Worm (Caenorhabditis elegans): ENCODE results near the gene F59C12.3.

F59C12.3 gene

ce11 chrX:16590230-16590629, 19.1 kb downstream of the F59C12.3 start (continued):
- TF ChIP-seq ces-1 (GFP tag; optimal IDR thresholded peaks at IDR 0.05) = no peak
- peak; percentile 20 for TF ChIP-seq lin-13 (GFP tag; optimal IDR thresholded peaks at IDR 0.05)
- TF ChIP-seq snpc-4 (tag; optimal IDR thresholded peaks at IDR 0.05) = no peak
- TF ChIP-seq nhr-28 (tag; optimal IDR thresholded peaks at IDR 0.05) = no peak
- no peak for TF ChIP-seq Y48G9A.11 (GFP tag; IDR thresholded peaks at IDR 0.05)
- peak; percentile 69; the same call in 1 of the 2 replicates for TF ChIP-seq tra-1 (GFP tag; IDR thresholded peaks at IDR 0.05)
- no peak for TF ChIP-seq lin-39 (tag; optimal IDR thresholded peaks at IDR 0.05)
- TF ChIP-seq nhr-25 (tag; optimal IDR thresholded peaks at IDR 0.05; ENCODE audit: borderline replicate concordance, insufficient read depth) = no peak
- TF ChIP-seq T26A8.4 (GFP tag; IDR thresholded peaks at IDR 0.05) = no peak
- no peak for TF ChIP-seq cey-2 (tag; optimal IDR thresholded peaks at IDR 0.05; ENCODE audit: borderline replicate concordance, insufficient read depth)
- no peak for TF ChIP-seq mxl-3 (GFP tag; optimal IDR thresholded peaks at IDR 0.05)
- no peak for TF ChIP-seq lin-15B (tag; optimal IDR thresholded peaks at IDR 0.05)
- TF ChIP-seq zag-1 (tag; optimal IDR thresholded peaks at IDR 0.05) = no peak
- TF ChIP-seq nhr-11 (tag; optimal IDR thresholded peaks at IDR 0.05) = no peak
- TF ChIP-seq ceh-20 (GFP tag; IDR thresholded peaks at IDR 0.05) = 0 out of 2 replicates have a peak, but pooled peaks have one; percentile 16
- no peak for TF ChIP-seq daf-8 (GFP tag; IDR thresholded peaks at IDR 0.05)
- no peak for TF ChIP-seq ZK546.5 (tag; optimal IDR thresholded peaks at IDR 0.05)
- TF ChIP-seq nhr-41 (GFP tag; IDR thresholded peaks at IDR 0.05) = no peak
- TF ChIP-seq Y105C5A.15 (GFP tag; IDR thresholded peaks at IDR 0.05) = no peak
- no peak for TF ChIP-seq unc-39 (tag; optimal IDR thresholded peaks at IDR 0.05)
- TF ChIP-seq daf-12 (tag; optimal IDR thresholded peaks at IDR 0.05) = no peak
- no peak for TF ChIP-seq zfp-2 (tag; optimal IDR thresholded peaks at IDR 0.05)
- no peak for TF ChIP-seq spr-3 (GFP tag; optimal IDR thresholded peaks at IDR 0.05)
- TF ChIP-seq F26F4.8 (GFP tag; conservative IDR thresholded peaks at IDR 0.05) = peak; percentile 65; the same call in 1 of the 2 replicates
- no peak for TF ChIP-seq jun-1 (tag; optimal IDR thresholded peaks at IDR 0.05)
- TF ChIP-seq T20F7.1 (GFP tag; optimal IDR thresholded peaks at IDR 0.05) = no peak
- no peak for TF ChIP-seq ceh-28 (tag; optimal IDR thresholded peaks at IDR 0.05)
- TF ChIP-seq lin-29 (GFP tag; IDR thresholded peaks at IDR 0.05) = no peak
- no peak for TF ChIP-seq nhr-76 (tag; optimal IDR thresholded peaks at IDR 0.05)
- TF ChIP-seq arid-1 (GFP tag; conservative IDR thresholded peaks at IDR 0.05) = 0 out of 2 replicates have a peak, but pooled peaks have one; percentile 23
- no peak for TF ChIP-seq Y5F2A.4 (GFP tag; optimal IDR thresholded peaks at IDR 0.05)
- TF ChIP-seq dmd-6 (GFP tag; IDR thresholded peaks at IDR 0.05) = peak; percentile 46; the same call in 1 of the 2 replicates
- TF ChIP-seq lir-3 (tag; optimal IDR thresholded peaks at IDR 0.05) = no peak
- no peak for TF ChIP-seq nhr-111 (GFP tag; optimal IDR thresholded peaks at IDR 0.05)
- TF ChIP-seq dve-1 (tag; optimal IDR thresholded peaks at IDR 0.05; ENCODE audit: insufficient read depth) = no peak
- no peak for TF ChIP-seq fos-1 (tag; optimal IDR thresholded peaks at IDR 0.05)
- TF ChIP-seq ZK337.2 (GFP tag; IDR thresholded peaks at IDR 0.05) = no peak
- no peak for TF ChIP-seq spr-1 (tag; optimal IDR thresholded peaks at IDR 0.05)
- TF ChIP-seq skn-1 (tag; optimal IDR thresholded peaks at IDR 0.05) = no peak
- no peak for TF ChIP-seq madf-9 (GFP tag; conservative IDR thresholded peaks at IDR 0.05)
- no peak for TF ChIP-seq F44E2.7 (GFP tag; IDR thresholded peaks at IDR 0.05)
- no peak for TF ChIP-seq hif-1 (tag; optimal IDR thresholded peaks at IDR 0.05)
- TF ChIP-seq ztf-11 (tag; optimal IDR thresholded peaks at IDR 0.05) = no peak
- TF ChIP-seq Y75B8A.6 (GFP tag; IDR thresholded peaks at IDR 0.05) = no peak
- peak; percentile 61 for TF ChIP-seq lin-38 (GFP tag; IDR thresholded peaks at IDR 0.05)
- TF ChIP-seq gei-8 (GFP tag; optimal IDR thresholded peaks at IDR 0.05) = no peak
- TF ChIP-seq lin-1 (GFP tag; IDR thresholded peaks at IDR 0.05) = no peak
- TF ChIP-seq nhr-6 (tag; optimal IDR thresholded peaks at IDR 0.05) = no peak
- TF ChIP-seq set-16 (GFP tag; IDR thresholded peaks at IDR 0.05) = no peak
- no peak for TF ChIP-seq mxl-2 (GFP tag; conservative IDR thresholded peaks at IDR 0.05)
- no peak for TF ChIP-seq mep-1 (tag; optimal IDR thresholded peaks at IDR 0.05)
- no peak for TF ChIP-seq egl-27 (tag; optimal IDR thresholded peaks at IDR 0.05)
